Worm (Caenorhabditis elegans) whole organism, young adult: ENCODE results near the gene F21C10.19.

Source experiments
- C06A6.2 ChIP-seq: fragments of 200-800 bp; sonication (Bioruptor generic); conservative IDR thresholded peaks from 2 replicates; pipeline ENCODE4 v1.3.6; 2022; ENCODE audit warnings: missing genetic modification characterization, missing compliant biosample characterization
- F37B4.10 ChIP-seq: fragments of 200-800 bp; sonication (Bioruptor generic); IDR thresholded peaks from 2 replicates; pipeline ENCODE4 v1.3.6; 2022; ENCODE audit warnings: missing genetic modification characterization, missing compliant biosample characterization
- F52B5.7 ChIP-seq: sonication (generic microtip); optimal IDR thresholded peaks from 2 replicates; lab custom pipeline; 2016; ENCODE audit warnings: mild to moderate bottlenecking, missing genetic modification characterization, missing compliant biosample characterization
- akir-1 ChIP-seq: fragments of 200-800 bp; sonication (Bioruptor generic); optimal IDR thresholded peaks from 2 replicates; lab custom pipeline; 2018; ENCODE audit warnings: mild to moderate bottlenecking, missing genetic modification characterization, moderate library complexity, missing compliant biosample characterization
- him-1 ChIP-seq: sonication (generic microtip); optimal IDR thresholded peaks from 2 replicates; lab custom pipeline; 2016; ENCODE audit warnings: missing genotype, missing genetic modification reagents, missing genetic modification characterization, missing compliant biosample characterization

ce11 chrV:9160224-9160886, 29.5 kb downstream of the F21C10.19 start, which contains the start of gene col-144:
- no peak for TF ChIP-seq F37B4.10 (GFP tag; lab: Robert Waterston, UW)
- TF ChIP-seq C06A6.2 (GFP tag; lab: Robert Waterston, UW): no peak
- TF ChIP-seq F52B5.7: no peak
- no peak for TF ChIP-seq akir-1 (GFP tag; lab: Kevin White, UChicago)
- no peak for TF ChIP-seq him-1
